Worm (Caenorhabditis elegans) whole organism, late embryonic: ENCODE data around the gene cest-4.

ENCODE experiments used
- C08G9.2 ChIP-seq: sonication (generic microtip); optimal IDR thresholded peaks from 2 replicates; lab custom pipeline; 2016; ENCODE audit warnings: mild to moderate bottlenecking, missing genetic modification characterization, moderate library complexity, missing compliant biosample characterization
- K02D7.2 ChIP-seq: sonication (generic microtip); optimal IDR thresholded peaks from 2 replicates; lab custom pipeline; 2017; ENCODE audit warnings: mild to moderate bottlenecking, missing genetic modification characterization, missing compliant biosample characterization
- K09A11.1 ChIP-seq: sonication (generic microtip); optimal IDR thresholded peaks from 2 replicates; lab custom pipeline; 2017; ENCODE audit warnings: antibody characterized with exemption, mild to moderate bottlenecking, missing genetic modification characterization, missing compliant biosample characterization; ENCODE audit not compliant: insufficient read depth
- T23F11.4 ChIP-seq: fragments of 200-800 bp; sonication (Bioruptor generic); optimal IDR thresholded peaks from 2 replicates; lab custom pipeline; 2018; ENCODE audit warnings: mild to moderate bottlenecking, missing genetic modification characterization, missing compliant biosample characterization
- ahr-1 ChIP-seq: sonication (generic microtip); optimal IDR thresholded peaks from 2 replicates; lab custom pipeline; 2016; ENCODE audit warnings: missing genetic modification characterization, missing compliant biosample characterization
- ama-1 ChIP-seq: fragments of 150-350 bp; optimal IDR thresholded peaks from 2 replicates; lab custom pipeline; 2014
- ceh-14 ChIP-seq: sonication (generic microtip); optimal IDR thresholded peaks from 2 replicates; lab custom pipeline; 2016; ENCODE audit warnings: missing genotype, missing genetic modification characterization, missing compliant biosample characterization
- ceh-18 ChIP-seq: sonication (generic microtip); optimal IDR thresholded peaks from 2 replicates; lab custom pipeline; 2016; ENCODE audit warnings: missing genetic modification characterization, missing compliant biosample characterization
- ceh-19 ChIP-seq: fragments of 200-800 bp; sonication (Bioruptor generic); optimal IDR thresholded peaks from 2 replicates; lab custom pipeline; 2018; ENCODE audit warnings: mild to moderate bottlenecking, missing genetic modification characterization, missing compliant biosample characterization
- ceh-2 ChIP-seq: sonication (generic microtip); optimal IDR thresholded peaks from 2 replicates; lab custom pipeline; 2016; ENCODE audit warnings: missing genotype, missing genetic modification characterization, missing compliant biosample characterization
- ceh-22 ChIP-seq: sonication (generic microtip); optimal IDR thresholded peaks from 2 replicates; lab custom pipeline; 2017; ENCODE audit warnings: missing biosample characterization, missing genetic modification characterization
- ceh-24 ChIP-seq: sonication (generic microtip); optimal IDR thresholded peaks from 2 replicates; lab custom pipeline; 2016; ENCODE audit warnings: mild to moderate bottlenecking, missing genetic modification characterization, missing compliant biosample characterization
- ceh-30 ChIP-seq: fragments of 150-350 bp; optimal IDR thresholded peaks from 2 replicates; lab custom pipeline; 2014; ENCODE audit warnings: missing biosample characterization, missing genetic modification characterization
- ceh-31 ChIP-seq: sonication (generic microtip); optimal IDR thresholded peaks from 2 replicates; lab custom pipeline; 2016; ENCODE audit warnings: missing genetic modification characterization, missing compliant biosample characterization
- ceh-6 ChIP-seq: fragments of 200-800 bp; sonication (Bioruptor generic); optimal IDR thresholded peaks from 2 replicates; lab custom pipeline; 2018; ENCODE audit warnings: mild to moderate bottlenecking, missing genetic modification characterization, missing compliant biosample characterization
- ceh-9 ChIP-seq: sonication (generic microtip); optimal IDR thresholded peaks from 2 replicates; lab custom pipeline; 2016; ENCODE audit warnings: mild to moderate bottlenecking, missing genetic modification characterization, inconsistent platforms, missing compliant biosample characterization
- che-1 ChIP-seq: sonication (generic microtip); optimal IDR thresholded peaks from 2 replicates; lab custom pipeline; 2016; ENCODE audit warnings: mild to moderate bottlenecking, missing genetic modification characterization, missing compliant biosample characterization
- dve-1 ChIP-seq: sonication (generic microtip); optimal IDR thresholded peaks from 2 replicates; lab custom pipeline; 2017; ENCODE audit warnings: antibody characterized with exemption, mild to moderate bottlenecking, missing genetic modification characterization, missing compliant biosample characterization
- ets-4 ChIP-seq: sonication (generic microtip); optimal IDR thresholded peaks from 2 replicates; lab custom pipeline; 2016; ENCODE audit warnings: missing genetic modification characterization, missing compliant biosample characterization
- eyg-1 ChIP-seq: sonication (generic microtip); optimal IDR thresholded peaks from 2 replicates; lab custom pipeline; 2016; ENCODE audit warnings: missing genotype, missing genetic modification characterization, missing compliant biosample characterization
- fax-1 ChIP-seq: sonication (generic microtip); optimal IDR thresholded peaks from 2 replicates; lab custom pipeline; 2016; ENCODE audit warnings: missing genotype, missing genetic modification characterization, missing compliant biosample characterization
- gmeb-2 ChIP-seq: sonication (generic microtip); optimal IDR thresholded peaks from 2 replicates; lab custom pipeline; 2016; ENCODE audit warnings: missing genetic modification characterization, inconsistent platforms, missing compliant biosample characterization
- hlh-15 ChIP-seq: sonication (generic microtip); optimal IDR thresholded peaks from 2 replicates; lab custom pipeline; 2016; ENCODE audit warnings: missing genetic modification characterization, missing compliant biosample characterization
- hlh-30 ChIP-seq: sonication (generic microtip); optimal IDR thresholded peaks from 2 replicates; lab custom pipeline; 2017; ENCODE audit warnings: antibody characterized with exemption, missing genetic modification characterization, missing compliant biosample characterization; ENCODE audit not compliant: insufficient read depth
- hlh-6 ChIP-seq: sonication (generic microtip); optimal IDR thresholded peaks from 2 replicates; lab custom pipeline; 2016; ENCODE audit warnings: missing genotype, missing genetic modification characterization, missing compliant biosample characterization
- hlh-8 ChIP-seq: sonication (generic microtip); optimal IDR thresholded peaks from 2 replicates; lab custom pipeline; 2016; ENCODE audit warnings: missing genotype, missing genetic modification characterization, missing compliant biosample characterization
- lim-6 ChIP-seq: sonication (generic microtip); optimal IDR thresholded peaks from 2 replicates; lab custom pipeline; 2016; ENCODE audit warnings: missing genetic modification characterization, missing compliant biosample characterization
- lin-11 ChIP-seq: fragments of 200-800 bp; sonication (Bioruptor generic); optimal IDR thresholded peaks from 2 replicates; lab custom pipeline; 2018; ENCODE audit warnings: mild to moderate bottlenecking, missing genetic modification characterization, missing compliant biosample characterization
- madf-2 ChIP-seq: sonication (generic microtip); optimal IDR thresholded peaks from 2 replicates; lab custom pipeline; 2017; ENCODE audit warnings: missing genetic modification characterization, missing compliant biosample characterization
- mec-3 ChIP-seq: sonication (generic microtip); optimal IDR thresholded peaks from 2 replicates; lab custom pipeline; 2016; ENCODE audit warnings: borderline replicate concordance, missing genetic modification characterization, missing compliant biosample characterization
- nhr-11 ChIP-seq: fragments of 150-350 bp; optimal IDR thresholded peaks from 2 replicates; lab custom pipeline; 2014; ENCODE audit warnings: missing biosample characterization, missing genetic modification characterization
- nhr-232 ChIP-seq: sonication (generic microtip); optimal IDR thresholded peaks from 2 replicates; lab custom pipeline; 2016; ENCODE audit warnings: missing genetic modification characterization, missing compliant biosample characterization
- npax-4 ChIP-seq: sonication (generic microtip); optimal IDR thresholded peaks from 2 replicates; lab custom pipeline; 2016; ENCODE audit warnings: missing genetic modification characterization, missing compliant biosample characterization
- pag-3 ChIP-seq: sonication (generic microtip); optimal IDR thresholded peaks from 2 replicates; lab custom pipeline; 2016; ENCODE audit warnings: missing compliant biosample characterization, missing genetic modification characterization, borderline replicate concordance
- pat-9 ChIP-seq: fragments of 200-800 bp; sonication (Bioruptor generic); optimal IDR thresholded peaks from 2 replicates; lab custom pipeline; 2018; ENCODE audit warnings: mild to moderate bottlenecking, missing genetic modification characterization, moderate library complexity, missing compliant biosample characterization
- pax-1 ChIP-seq: fragments of 150-350 bp; optimal IDR thresholded peaks from 2 replicates; lab custom pipeline; 2014; ENCODE audit warnings: missing biosample characterization, missing genetic modification characterization
- pha-4 ChIP-seq: fragments of 150-350 bp; optimal IDR thresholded peaks from 2 replicates; lab custom pipeline; 2018; ENCODE audit warnings: missing biosample characterization, missing genetic modification reagents, missing genetic modification characterization
- pqm-1 ChIP-seq: sonication (generic microtip); optimal IDR thresholded peaks from 2 replicates; lab custom pipeline; 2016; ENCODE audit warnings: missing genetic modification characterization, missing compliant biosample characterization
- ref-2 ChIP-seq: sonication (generic microtip); optimal IDR thresholded peaks from 2 replicates; lab custom pipeline; 2016; ENCODE audit warnings: missing genetic modification characterization, missing compliant biosample characterization
- rnt-1 ChIP-seq: sonication (generic microtip); optimal IDR thresholded peaks from 2 replicates; lab custom pipeline; 2016; ENCODE audit warnings: missing genetic modification characterization, missing compliant biosample characterization
- sdc-2 ChIP-seq: sonication (generic microtip); optimal IDR thresholded peaks from 2 replicates; lab custom pipeline; 2016; ENCODE audit warnings: missing genotype, missing genetic modification characterization, missing compliant biosample characterization
- sox-4 ChIP-seq: sonication (generic microtip); optimal IDR thresholded peaks from 2 replicates; lab custom pipeline; 2017; ENCODE audit warnings: mild to moderate bottlenecking, missing genetic modification characterization, inconsistent platforms, missing compliant biosample characterization
- syd-9 ChIP-seq: sonication (generic microtip); optimal IDR thresholded peaks from 2 replicates; lab custom pipeline; 2016; ENCODE audit warnings: mild to moderate bottlenecking, missing genetic modification characterization, moderate library complexity, missing compliant biosample characterization
- unc-3 ChIP-seq, 2 experiments: fragments of 200-800 bp in 1 of 2; sonication (Bioruptor generic) in 1 of 2; sonication (generic microtip) in 1 of 2; conservative IDR thresholded peaks in 1 of 2; optimal IDR thresholded peaks in 1 of 2; 2 replicates each; pipeline versions ENCODE4 v1.3.6 to Lab custom; 2016 to 2022; ENCODE audit warnings: missing compliant biosample characterization in 2 of 2, missing genetic modification characterization in 2 of 2, missing genetic modification reagents in 1 of 2
- unc-42 ChIP-seq: sonication (generic microtip); optimal IDR thresholded peaks from 2 replicates; lab custom pipeline; 2016; ENCODE audit warnings: missing genotype, missing genetic modification characterization, missing compliant biosample characterization
- unc-86 ChIP-seq: sonication (generic microtip); optimal IDR thresholded peaks from 2 replicates; lab custom pipeline; 2016; ENCODE audit warnings: missing genetic modification characterization, missing compliant biosample characterization

cest-4 gene

DNA sequence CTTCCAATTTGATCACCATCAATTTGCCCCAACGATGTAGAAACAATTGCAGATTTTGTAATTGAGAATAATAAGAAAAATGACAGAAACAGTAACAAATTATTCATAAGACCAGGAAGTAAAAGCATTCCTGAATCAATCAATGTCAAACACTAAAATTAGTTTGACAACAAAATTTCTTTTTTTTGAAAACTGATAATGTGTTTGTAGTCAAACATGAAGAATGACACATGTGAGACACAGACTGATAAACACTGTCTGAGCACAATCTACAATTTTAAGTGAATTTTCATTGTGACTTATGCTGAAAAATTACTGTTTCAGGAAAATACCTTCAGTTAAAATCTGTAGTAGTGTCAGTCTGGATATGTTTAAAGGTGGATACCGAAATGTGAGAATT is at the start of gene cest-4, which contains the start of gene C17H12.11:
Gene cest-4, minus strand, starts transcription at position 206 of the 400 bp plus-strand sequence.
Gene C17H12.11, plus strand, starts transcription at position 256 of the 400 bp plus-strand sequence.
- no peak for TF ChIP-seq lin-11 (tag; lab: Kevin White, UChicago)
- TF ChIP-seq sdc-2 = no peak
- TF ChIP-seq rnt-1 (tag; lab: Kevin White, UChicago) = no peak
- TF ChIP-seq ahr-1 (tag; lab: Kevin White, UChicago) = no peak
- TF ChIP-seq nhr-232 (tag; lab: Kevin White, UChicago) = no peak
- TF ChIP-seq hlh-6 = no peak
- TF ChIP-seq npax-4 = no peak
- no peak for TF ChIP-seq K09A11.1
- TF ChIP-seq K02D7.2 (tag; lab: Kevin White, UChicago) = no peak
- no peak for TF ChIP-seq pax-1 (tag; lab: Kevin White, UChicago)
- TF ChIP-seq ama-1 = no peak
- no peak for TF ChIP-seq fax-1
- TF ChIP-seq madf-2 = no peak
- no peak for TF ChIP-seq pqm-1
- TF ChIP-seq ceh-22 (tag; lab: Kevin White, UChicago) = no peak

ce11 chrIV:6842470-6843008 is 40.4 kb upstream of the cest-4 start, which contains the start of gene lip-1:
TSS of gene lip-1 (plus strand) at chrIV:6842958.
- TF ChIP-seq ceh-22 (tag; lab: Kevin White, UChicago) (no peak), madf-2 (no peak), K09A11.1 (no peak), nhr-11 (no peak), npax-4 (no peak), ceh-30 (tag; lab: Kevin White, UChicago) (no peak)

- TF ChIP-seq pat-9 (tag; lab: Kevin White, UChicago) (no peak), hlh-15 (tag; lab: Kevin White, UChicago) (no peak), C08G9.2 (tag; lab: Kevin White, UChicago) (no peak), gmeb-2 (tag; lab: Kevin White, UChicago) (no peak), pag-3 (tag; lab: Kevin White, UChicago) (no peak), K09A11.1 (no peak), npax-4 (no peak), ceh-19 (no peak), ceh-2 (tag; lab: Kevin White, UChicago) (no peak)
These were observed 39.6 kb upstream of the cest-4 start for ce11 chrIV:6841562-6842282.

DNA sequence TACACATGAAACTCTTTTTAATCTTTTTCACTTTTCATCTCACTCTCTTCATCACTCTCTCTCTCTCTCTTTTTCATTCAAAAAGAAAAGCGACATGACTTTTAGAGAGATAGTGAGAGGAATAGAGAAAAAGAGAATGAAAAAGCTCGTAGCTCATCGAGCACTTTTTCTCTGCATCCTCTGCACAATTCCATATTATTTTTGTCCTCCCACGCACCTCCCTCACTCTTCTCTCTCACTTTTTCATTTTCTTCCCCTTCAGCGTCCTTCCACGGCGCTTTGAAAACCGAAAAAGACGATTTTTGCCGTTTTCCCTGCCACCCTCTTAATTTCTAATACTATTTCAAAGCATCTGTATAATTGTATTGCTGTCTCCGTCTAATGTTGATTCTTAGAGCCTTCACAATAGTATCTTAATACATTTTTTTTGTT is 37.0 kb upstream of the cest-4 start:
- TF ChIP-seq dve-1 (tag; lab: Kevin White, UChicago) (peak; percentile 30), che-1 (no peak), hlh-30 (tag; lab: Kevin White, UChicago) (no peak), mec-3 (no peak), lim-6 (tag; lab: Kevin White, UChicago) (peak; percentile 32), pqm-1 (no peak), ceh-9 (tag; lab: Kevin White, UChicago) (no peak), ceh-6 (GFP tag; lab: Kevin White, UChicago) (no peak), hlh-8 (tag; lab: Kevin White, UChicago) (no peak), ceh-19 (no peak), ceh-31 (tag; lab: Kevin White, UChicago) (peak; percentile 64), T23F11.4 (GFP tag; lab: Kevin White, UChicago) (no peak), pha-4 (tag; lab: Kevin White, UChicago) (no peak), unc-3 (GFP tag; conservative IDR thresholded peaks at IDR 0.05; lab: Robert Waterston, UW) (no peak), unc-3 (tag; optimal IDR thresholded peaks at IDR 0.05; lab: Kevin White, UChicago) (no peak), nhr-11 (no peak), hlh-15 (tag; lab: Kevin White, UChicago) (no peak), ceh-14 (tag; lab: Kevin White, UChicago) (peak; percentile 50), unc-86 (tag; lab: Kevin White, UChicago) (no peak), sox-4 (no peak), ref-2 (no peak), npax-4 (no peak), ets-4 (tag; lab: Kevin White, UChicago) (no peak), unc-42 (peak; percentile 64), eyg-1 (tag; lab: Kevin White, UChicago) (no peak), syd-9 (tag; lab: Kevin White, UChicago) (no peak), ceh-24 (tag; lab: Kevin White, UChicago) (no peak), ceh-18 (tag; lab: Kevin White, UChicago) (peak; percentile 83), lin-11 (tag; lab: Kevin White, UChicago) (no peak)
